In the genomic region with DNA sequence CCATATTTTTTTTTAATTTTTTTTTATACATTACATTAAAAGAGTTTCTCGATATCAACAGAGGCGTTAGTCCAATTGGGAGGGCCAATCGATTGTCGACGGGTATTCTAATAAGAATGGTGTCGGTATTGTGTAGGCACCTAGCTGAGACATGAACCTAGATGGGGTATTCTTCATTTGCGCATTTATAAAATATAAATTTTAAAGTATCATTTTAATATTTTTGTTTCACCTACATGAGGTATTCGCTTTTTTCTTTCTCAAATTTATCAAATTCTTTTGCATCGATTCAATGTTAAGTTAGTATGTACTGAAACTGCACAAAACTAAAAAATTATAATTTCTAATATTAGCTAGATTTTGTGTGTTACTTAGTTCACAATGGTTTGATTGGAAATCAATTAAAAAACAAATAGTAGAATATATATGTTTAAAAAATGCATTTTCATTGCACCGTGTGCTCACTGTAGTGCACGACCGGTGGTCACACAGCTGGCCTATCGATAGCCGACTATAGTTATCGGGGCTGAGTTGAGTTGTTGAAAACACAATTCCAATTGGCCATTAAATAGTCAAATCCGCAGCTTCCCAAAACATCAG, we compare ENCODE assay signal across 5 fruit fly cellular contexts.
TF ChIP-seq lines count a peak whose summit lies in the region.

A gene (minus strand): TSS at position 81 of the 600 bp plus-strand sequence.
A gene (plus strand): TSS at position 501 of the 600 bp plus-strand sequence.

TF ChIP-seq in whole organism, adult, 20 proteins besides CTCF, POLR2A, EP300 and RAD21 (continued from another document):
- peak; percentile 74 for TF ChIP-seq pad (GFP tag; optimal IDR thresholded peaks at IDR 0.05; lab: Kevin White, UChicago)
- peak; percentile 87 for TF ChIP-seq CG7101 (tag; optimal IDR thresholded peaks at IDR 0.05; lab: Kevin White, UChicago)
- TF ChIP-seq kay (GFP tag; lab: Kevin White, UChicago; ENCODE audit: borderline replicate concordance), result no peak
- no peak for TF ChIP-seq cnc (optimal IDR thresholded peaks at IDR 0.05; lab: Kevin White, UChicago)

TF ChIP-seq in whole organism, embryonic, 481 proteins besides CTCF, POLR2A, EP300 and RAD21 (continued from another document and continues in another):
- TF ChIP-seq odd (GFP tag; optimal IDR thresholded peaks at IDR 0.05; lab: Kevin White, UChicago) (peak; percentile 59), CG2889 (GFP tag; IDR thresholded peaks at IDR 0.05; lab: Robert Waterston, UW) (peak; percentile 78), Hr3 (GFP tag; optimal IDR thresholded peaks at IDR 0.05; lab: Kevin White, UChicago) (peak; percentile 91), kay (GFP tag; optimal IDR thresholded peaks at IDR 0.05; lab: Kevin White, UChicago) (peak; percentile 58), emc (GFP tag; optimal IDR thresholded peaks at IDR 0.05; lab: Kevin White, UChicago) (no peak), CG10267 (tag; optimal IDR thresholded peaks at IDR 0.05; lab: Kevin White, UChicago) (peak; percentile 75), CG3995 (GFP tag; optimal IDR thresholded peaks at IDR 0.05; lab: Kevin White, UChicago) (peak; percentile 26), CG11696 (GFP tag; IDR thresholded peaks at IDR 0.05; lab: Robert Waterston, UW) (peak; percentile 58), trh (GFP tag; optimal IDR thresholded peaks at IDR 0.05; lab: Kevin White, UChicago) (peak; percentile 60), dmrt99B (tag; optimal IDR thresholded peaks at IDR 0.05; lab: Kevin White, UChicago) (peak; percentile 80), MTF-1 (GFP tag; optimal IDR thresholded peaks at IDR 0.05; lab: Kevin White, UChicago; ENCODE audit: borderline replicate concordance) (peak; percentile 32), gfzf (GFP tag; optimal IDR thresholded peaks at IDR 0.05; lab: Kevin White, UChicago) (peak; percentile 62), Bteb2 (GFP tag; optimal IDR thresholded peaks at IDR 0.05; lab: Kevin White, UChicago) (peak; percentile 27), pros (GFP tag; optimal IDR thresholded peaks at IDR 0.05; lab: Kevin White, UChicago) (no peak), Dp (GFP tag; optimal IDR thresholded peaks at IDR 0.05; lab: Kevin White, UChicago) (no peak), dimm (GFP tag; IDR thresholded peaks at IDR 0.05; lab: Robert Waterston, UW) (peak; percentile 55; the same call in 1 of the 2 replicates), CG10274 (GFP tag; optimal IDR thresholded peaks at IDR 0.05; lab: Kevin White, UChicago) (peak; percentile 42), nerfin-1 (tag; optimal IDR thresholded peaks at IDR 0.05; lab: Kevin White, UChicago) (peak; percentile 77), CG15073 (GFP tag; optimal IDR thresholded peaks at IDR 0.05; lab: Kevin White, UChicago) (no peak), vfl (GFP tag; optimal IDR thresholded peaks at IDR 0.05; lab: Kevin White, UChicago) (peak; percentile 39), onecut (GFP tag; IDR thresholded peaks at IDR 0.05; lab: Robert Waterston, UW) (peak; percentile 68), Neu2 (GFP tag; optimal IDR thresholded peaks at IDR 0.05; lab: Kevin White, UChicago; ENCODE audit: borderline replicate concordance) (no peak), Opbp (GFP tag; IDR thresholded peaks at IDR 0.05; lab: Robert Waterston, UW; ENCODE audit: partially characterized antibody) (peak; percentile 49; the same call in 2 of the 3 replicates), Rx (GFP tag; IDR thresholded peaks at IDR 0.05; lab: Robert Waterston, UW) (peak; percentile 74; the same call in 1 of the 2 replicates), CG17829 (tag; optimal IDR thresholded peaks at IDR 0.05; lab: Kevin White, UChicago) (peak; percentile 83), Elba2 (GFP tag; optimal IDR thresholded peaks at IDR 0.05; lab: Kevin White, UChicago) (peak; percentile 57), MBD-R2 (GFP tag; IDR thresholded peaks at IDR 0.05; lab: Robert Waterston, UW) (peak; percentile 68), CG6175 (GFP tag; IDR thresholded peaks at IDR 0.05; lab: Robert Waterston, UW) (peak; percentile 80)

TF ChIP-seq in whole organism, prepupa, 60 proteins besides CTCF, POLR2A, EP300 and RAD21 (continued from another document and continues in another):
- TF ChIP-seq esn (GFP tag; optimal IDR thresholded peaks at IDR 0.05; lab: Kevin White, UChicago) (peak; percentile 83), OdsH (GFP tag; optimal IDR thresholded peaks at IDR 0.05; lab: Kevin White, UChicago) (peak; percentile 78), salr (GFP tag; optimal IDR thresholded peaks at IDR 0.05; lab: Kevin White, UChicago) (peak; percentile 23 to 64), dsx (GFP tag; optimal IDR thresholded peaks at IDR 0.05; lab: Kevin White, UChicago; ENCODE audit: poor library complexity, severe bottlenecking) (peak; percentile 69), Hr4 (GFP tag; optimal IDR thresholded peaks at IDR 0.05; lab: Kevin White, UChicago) (peak; percentile 81), CG6808 (GFP tag; optimal IDR thresholded peaks at IDR 0.05; lab: Kevin White, UChicago) (peak; percentile 65), CG6854 (GFP tag; optimal IDR thresholded peaks at IDR 0.05; lab: Kevin White, UChicago) (peak; percentile 14), CG16779 (tag; optimal IDR thresholded peaks at IDR 0.05; lab: Kevin White, UChicago) (no peak), CG10669 (GFP tag; optimal IDR thresholded peaks at IDR 0.05; lab: Kevin White, UChicago) (peak; percentile 76), ss (GFP tag; optimal IDR thresholded peaks at IDR 0.05; lab: Kevin White, UChicago) (peak; percentile 35 to 54), CG11294 (GFP tag; IDR thresholded peaks at IDR 0.05; lab: Robert Waterston, UW) (peak; percentile 62; the same call in 1 of the 2 replicates), svp (GFP tag; lab: Kevin White, UChicago) (peak; percentile 89), CG10631 (GFP tag; optimal IDR thresholded peaks at IDR 0.05; lab: Kevin White, UChicago) (peak; percentile 85), achi (GFP tag; optimal IDR thresholded peaks at IDR 0.05; lab: Kevin White, UChicago) (peak; percentile 75), CG6792 (GFP tag; optimal IDR thresholded peaks at IDR 0.05; lab: Kevin White, UChicago) (peak; percentile 63), spab (GFP tag; optimal IDR thresholded peaks at IDR 0.05; lab: Kevin White, UChicago) (peak; percentile 38), Ets21C (GFP tag; optimal IDR thresholded peaks at IDR 0.05; lab: Kevin White, UChicago) (peak; percentile 66), Hr39 (GFP tag; optimal IDR thresholded peaks at IDR 0.05; lab: Kevin White, UChicago) (peak; percentile 68), CG7368 (GFP tag; optimal IDR thresholded peaks at IDR 0.05; lab: Kevin White, UChicago) (peak; percentile 31), lz (GFP tag; optimal IDR thresholded peaks at IDR 0.05; lab: Kevin White, UChicago) (peak; percentile 81), Hr38 (GFP tag; optimal IDR thresholded peaks at IDR 0.05; lab: Kevin White, UChicago) (no peak), Eip78C (GFP tag; lab: Kevin White, UChicago) (peak; percentile 90), CG11902 (GFP tag; optimal IDR thresholded peaks at IDR 0.05; lab: Kevin White, UChicago) (peak; percentile 63), CG8632 (GFP tag; optimal IDR thresholded peaks at IDR 0.05; lab: Kevin White, UChicago) (peak; percentile 73), Eip93F (GFP tag; optimal IDR thresholded peaks at IDR 0.05; lab: Kevin White, UChicago) (peak; percentile 51), cyc (GFP tag; optimal IDR thresholded peaks at IDR 0.05; lab: Kevin White, UChicago) (peak; percentile 70), CG9139 (GFP tag; optimal IDR thresholded peaks at IDR 0.05; lab: Kevin White, UChicago) (no peak), Eip75B (GFP tag; optimal IDR thresholded peaks at IDR 0.05; lab: Kevin White, UChicago) (peak; percentile 72), pdm3 (GFP tag; optimal IDR thresholded peaks at IDR 0.05; lab: Kevin White, UChicago) (peak; percentile 79), vri (GFP tag; optimal IDR thresholded peaks at IDR 0.05; lab: Kevin White, UChicago) (no peak), CG8319 (GFP tag; optimal IDR thresholded peaks at IDR 0.05; lab: Kevin White, UChicago) (peak; percentile 22)

TF ChIP-seq in whole organism, pupa, 21 proteins besides CTCF, POLR2A, EP300 and RAD21 (continued from another document):
- TF ChIP-seq CG13204 (GFP tag; optimal IDR thresholded peaks at IDR 0.05; lab: Kevin White, UChicago) (no peak), rn (GFP tag; IDR thresholded peaks at IDR 0.05; lab: Robert Waterston, UW) (peak; percentile 39), CG8301 (tag; optimal IDR thresholded peaks at IDR 0.05; lab: Kevin White, UChicago) (peak; percentile 66)

TF ChIP-seq in whole organism, wandering third instar larva, 38 proteins besides CTCF, POLR2A, EP300 and RAD21 (continued from another document):
- TF ChIP-seq HLH106 (tag; optimal IDR thresholded peaks at IDR 0.05; lab: Kevin White, UChicago), result peak; percentile 86
- TF ChIP-seq lola (GFP tag; optimal IDR thresholded peaks at IDR 0.05; lab: Kevin White, UChicago), result no peak
- no peak for TF ChIP-seq Mio (GFP tag; optimal IDR thresholded peaks at IDR 0.05; lab: Kevin White, UChicago)
- TF ChIP-seq rgr (GFP tag; optimal IDR thresholded peaks at IDR 0.05; lab: Kevin White, UChicago), result peak; percentile 76
- peak in 1 of 2 experiments; percentile 82 for TF ChIP-seq foxo (GFP tag; optimal IDR thresholded peaks at IDR 0.05; lab: Kevin White, UChicago)
- TF ChIP-seq Abd-B (GFP tag; optimal IDR thresholded peaks at IDR 0.05; lab: Kevin White, UChicago), result no peak
- peak; percentile 81 for TF ChIP-seq Sp1 (GFP tag; optimal IDR thresholded peaks at IDR 0.05; lab: Kevin White, UChicago)
- no peak for TF ChIP-seq Hnf4 (GFP tag; optimal IDR thresholded peaks at IDR 0.05; lab: Kevin White, UChicago)
- TF ChIP-seq pan (optimal IDR thresholded peaks at IDR 0.05; lab: Kevin White, UChicago), result no peak
- no peak for TF ChIP-seq GATAd (GFP tag; optimal IDR thresholded peaks at IDR 0.05; lab: Kevin White, UChicago)
- no peak for TF ChIP-seq Dfd (GFP tag; optimal IDR thresholded peaks at IDR 0.05; lab: Kevin White, UChicago)
- TF ChIP-seq Dif (GFP tag; optimal IDR thresholded peaks at IDR 0.05; lab: Kevin White, UChicago; ENCODE audit: partially characterized antibody), result no peak
- TF ChIP-seq CG9705 (GFP tag; optimal IDR thresholded peaks at IDR 0.05; lab: Kevin White, UChicago), result peak; percentile 73
- TF ChIP-seq CrebA (GFP tag; optimal IDR thresholded peaks at IDR 0.05; lab: Kevin White, UChicago; ENCODE audit: borderline replicate concordance), result no peak
- TF ChIP-seq Jra (GFP tag; optimal IDR thresholded peaks at IDR 0.05; lab: Kevin White, UChicago), result no peak
- TF ChIP-seq Hr83 (GFP tag; optimal IDR thresholded peaks at IDR 0.05; lab: Kevin White, UChicago; ENCODE audit: poor library complexity, severe bottlenecking), result no peak
- TF ChIP-seq sv (GFP tag; optimal IDR thresholded peaks at IDR 0.05; lab: Kevin White, UChicago), result peak; percentile 67
- TF ChIP-seq tai (GFP tag; optimal IDR thresholded peaks at IDR 0.05; lab: Kevin White, UChicago), result no peak
- TF ChIP-seq Hr78 (GFP tag; optimal IDR thresholded peaks at IDR 0.05; lab: Kevin White, UChicago), result no peak
TF ChIP-seq in whole organism, wandering third instar larva: peak in this region for 17.
